Fruit fly (Drosophila melanogaster) whole organism, embryonic: ENCODE measurements around the gene CG17109.

Experiments used
- Atf3 ChIP-seq: fragments of 200-800 bp; sonication (Bioruptor generic); optimal IDR thresholded peaks from 3 replicates; lab custom pipeline; 2016; ENCODE audit warnings: missing biosample characterization, missing genetic modification characterization
- CG11504 ChIP-seq: fragments of 200-800 bp; sonication (Bioruptor generic); optimal IDR thresholded peaks from 3 replicates; lab custom pipeline; 2019; ENCODE audit warnings: missing biosample characterization, mild to moderate bottlenecking, missing genetic modification characterization, moderate library complexity
- CG12769 ChIP-seq: fragments of 200-800 bp; sonication (Bioruptor generic); optimal IDR thresholded peaks from 2 replicates; lab custom pipeline; 2019; ENCODE audit warnings: missing biosample characterization, mild to moderate bottlenecking, missing genetic modification characterization, moderate library complexity
- CG2712 ChIP-seq: fragments of 200-800 bp; optimal IDR thresholded peaks from 3 replicates; lab custom pipeline; 2019; ENCODE audit warnings: missing biosample characterization, mild to moderate bottlenecking, missing genetic modification characterization, moderate library complexity
- CG8478 ChIP-seq: fragments of >200 bp; optimal IDR thresholded peaks from 2 replicates; lab custom pipeline; 2018
- Chrac-16 ChIP-seq: fragments of 200-800 bp; sonication (Bioruptor generic); optimal IDR thresholded peaks from 3 replicates; lab custom pipeline; 2016; ENCODE audit warnings: missing biosample characterization, missing genetic modification characterization
- D19A ChIP-seq: fragments of 200-800 bp; optimal IDR thresholded peaks from 3 replicates; lab custom pipeline; 2019; ENCODE audit warnings: missing biosample characterization, mild to moderate bottlenecking, missing genetic modification characterization, moderate library complexity
- Deaf1 ChIP-seq: fragments of 200-800 bp; optimal IDR thresholded peaks from 3 replicates; lab custom pipeline; 2019; ENCODE audit warnings: missing biosample characterization, mild to moderate bottlenecking, missing genetic modification characterization, moderate library complexity
- Dll ChIP-seq: fragments of 200-800 bp; sonication (Bioruptor generic); IDR thresholded peaks from 4 replicates; pipeline ENCODE4 v1.3.6; 2022; ENCODE audit warnings: missing biosample characterization, missing genetic modification characterization; ENCODE audit not compliant: partially characterized antibody
- Drgx ChIP-seq: fragments of 200-800 bp; sonication (Bioruptor generic); IDR thresholded peaks from 2 replicates; pipeline ENCODE4 v1.3.6; 2022; ENCODE audit warnings: missing biosample characterization, missing genetic modification characterization
- E2f1 ChIP-seq: fragments of 200-800 bp; sonication (Bioruptor generic); IDR thresholded peaks from 2 replicates; pipeline ENCODE4 v1.3.6; 2022; ENCODE audit warnings: missing biosample characterization, missing genetic modification characterization
- Fer3 ChIP-seq: fragments of 200-800 bp; sonication (Bioruptor generic); optimal IDR thresholded peaks from 2 replicates; lab custom pipeline; 2018; ENCODE audit warnings: missing biosample characterization, mild to moderate bottlenecking, missing genetic modification characterization, moderate library complexity
- Med ChIP-seq: fragments of 200-800 bp; sonication (Bioruptor generic); peaks from one replicate; lab custom pipeline; 2016; ENCODE audit warnings: missing biosample characterization, missing genetic modification characterization, mild to moderate bottlenecking, inconsistent platforms, moderate library complexity
- Neu2 ChIP-seq: fragments of 200-800 bp; sonication (Bioruptor generic); optimal IDR thresholded peaks from 3 replicates; lab custom pipeline; 2016; ENCODE audit warnings: missing biosample characterization, missing genetic modification characterization, borderline replicate concordance
- Nf-YC ChIP-seq: fragments of 200-800 bp; optimal IDR thresholded peaks from 3 replicates; lab custom pipeline; 2019; ENCODE audit warnings: missing biosample characterization, mild to moderate bottlenecking, missing genetic modification characterization, moderate library complexity
- Pdp1 ChIP-seq, 2 experiments: fragments of 200-800 bp; sonication (Bioruptor generic); optimal IDR thresholded peaks; 3 replicates each; lab custom pipeline; 2016; ENCODE audit warnings: missing biosample characterization in 2 of 2, missing genetic modification characterization in 2 of 2, mild to moderate bottlenecking in 1 of 2, moderate library complexity in 1 of 2
- Xbp1 ChIP-seq: fragments of 200-800 bp; sonication (Bioruptor generic); optimal IDR thresholded peaks from 3 replicates; lab custom pipeline; 2016; ENCODE audit warnings: missing biosample characterization, mild to moderate bottlenecking, missing genetic modification characterization
- bigmax ChIP-seq: fragments of 200-800 bp; sonication (Bioruptor generic); optimal IDR thresholded peaks from 2 replicates; lab custom pipeline; 2018; ENCODE audit warnings: missing biosample characterization, mild to moderate bottlenecking, missing genetic modification characterization
- gem ChIP-seq: fragments of 200-800 bp; sonication (Bioruptor generic); optimal IDR thresholded peaks from 2 replicates; lab custom pipeline; 2019; ENCODE audit warnings: missing biosample characterization, mild to moderate bottlenecking, missing genetic modification characterization, moderate library complexity
- hkb ChIP-seq, 2 experiments: fragments of 200-800 bp in 1 of 2; fragments of >200 bp in 1 of 2; sonication (Bioruptor generic) in 1 of 2; IDR thresholded peaks in 1 of 2; optimal IDR thresholded peaks in 1 of 2; 2 replicates each; pipeline versions ENCODE4 v1.3.6 to Lab custom; 2017 to 2022; ENCODE audit warnings: missing biosample characterization in 1 of 2, missing genetic modification characterization in 1 of 2
- ind ChIP-seq: fragments of 200-800 bp; sonication (Bioruptor generic); optimal IDR thresholded peaks from 3 replicates; lab custom pipeline; 2016; ENCODE audit warnings: missing biosample characterization, missing genetic modification characterization
- prd ChIP-seq, 3 experiments: fragments of >200 bp in 2 of 3; fragments of 200-800 bp in 1 of 3; sonication (Bioruptor generic) in 1 of 3; optimal IDR thresholded peaks in 2 of 3; IDR thresholded peaks in 1 of 3; 2 replicates in 2 of 3; 3 replicates in 1 of 3; pipeline versions ENCODE4 v1.3.6 to Lab custom; 2017 to 2022; ENCODE audit warnings: missing biosample characterization in 1 of 3, missing genetic modification characterization in 1 of 3
- row ChIP-seq: fragments of 200-800 bp; sonication (Bioruptor generic); IDR thresholded peaks from 3 replicates; pipeline ENCODE4 v1.3.6; 2022; ENCODE audit warnings: missing biosample characterization, missing genetic modification characterization
- sd ChIP-seq: fragments of 200-800 bp; sonication (Bioruptor generic); optimal IDR thresholded peaks from 3 replicates; lab custom pipeline; 2018; ENCODE audit warnings: missing biosample characterization, mild to moderate bottlenecking, missing genetic modification characterization, moderate library complexity
- sens ChIP-seq: fragments of 200-800 bp; sonication (Bioruptor generic); peaks from one replicate; lab custom pipeline; 2016; ENCODE audit warnings: missing biosample characterization, missing genetic modification characterization
- tll ChIP-seq, 2 experiments: fragments of 200-800 bp in 1 of 2; fragments of >200 bp in 1 of 2; sonication (Bioruptor generic) in 1 of 2; optimal IDR thresholded peaks; 2 replicates each; lab custom pipeline; 2017 to 2019; ENCODE audit warnings: missing biosample characterization in 2 of 2, missing genetic modification characterization in 2 of 2, mild to moderate bottlenecking in 1 of 2, moderate library complexity in 1 of 2
- zen ChIP-seq: fragments of 200-800 bp; sonication (Bioruptor generic); optimal IDR thresholded peaks from 3 replicates; lab custom pipeline; 2018; ENCODE audit warnings: missing biosample characterization, mild to moderate bottlenecking, missing genetic modification characterization, moderate library complexity

CG17109 gene

DNA sequence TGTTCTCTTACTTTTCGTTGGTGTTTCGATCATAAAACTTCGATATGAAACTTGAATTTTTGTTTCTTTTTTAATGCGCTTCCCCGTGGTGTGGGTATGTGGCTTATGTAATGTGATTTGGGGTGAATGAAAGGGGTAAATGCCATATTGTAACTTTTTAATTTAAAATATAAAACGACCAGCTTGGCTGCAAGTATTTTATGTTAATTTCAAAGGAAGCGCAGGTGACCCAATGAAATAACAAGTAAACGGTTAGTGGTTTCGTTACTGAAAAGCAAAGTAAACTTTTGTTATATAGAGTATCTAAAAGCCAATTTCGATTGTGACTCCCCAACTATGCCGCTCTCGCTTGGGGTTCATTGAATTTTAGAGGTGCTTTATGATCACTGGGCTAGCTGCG is 49.2 kb downstream of the CG17109 start:
- no peak for TF ChIP-seq Xbp1 (GFP tag; lab: Kevin White, UChicago)
- TF ChIP-seq sd (tag; lab: Kevin White, UChicago) = peak; percentile 2
- peak; percentile 51; the same call in 1 of the 3 replicates for TF ChIP-seq row
- TF ChIP-seq hkb (optimal IDR thresholded peaks at IDR 0.05; lab: Kevin White, UChicago) = no peak
- TF ChIP-seq hkb (GFP tag; IDR thresholded peaks at IDR 0.05; lab: Robert Waterston, UW) = no peak
- peak; percentile 64 for TF ChIP-seq Med (GFP tag; lab: Kevin White, UChicago)
- no peak for TF ChIP-seq prd (optimal IDR thresholded peaks at IDR 0.05; lab: Kevin White, UChicago)
- TF ChIP-seq prd (GFP tag; IDR thresholded peaks at IDR 0.05; lab: Robert Waterston, UW) = peak; percentile 26; the same call in 1 of the 3 replicates
- TF ChIP-seq CG12769 (tag; lab: Kevin White, UChicago) = no peak
- peak in 1 of 2 experiments; percentile 29 for TF ChIP-seq Pdp1 (GFP tag; optimal IDR thresholded peaks at IDR 0.05; lab: Kevin White, UChicago)
- TF ChIP-seq CG2712 (tag; lab: Kevin White, UChicago) = peak; percentile 29
- no peak for TF ChIP-seq CG8478 (lab: Kevin White, UChicago)
- peak; percentile 66 for TF ChIP-seq sens
- TF ChIP-seq ind (GFP tag; lab: Kevin White, UChicago) = no peak
- TF ChIP-seq CG11504 = peak; percentile 20
- TF ChIP-seq Fer3 (tag; lab: Kevin White, UChicago) = no peak
- TF ChIP-seq gem = peak; percentile 5
- TF ChIP-seq E2f1 (GFP tag; lab: Robert Waterston, UW) = peak; percentile 14; the same call in 1 of the 2 replicates
- peak; percentile 52 for TF ChIP-seq D19A (tag; lab: Kevin White, UChicago)
- TF ChIP-seq Dll (GFP tag; lab: Robert Waterston, UW) = no peak
- TF ChIP-seq Drgx (GFP tag; lab: Robert Waterston, UW) = 0 out of 2 replicates have a peak, but pooled peaks have one; percentile 23
- no peak for TF ChIP-seq bigmax (GFP tag; lab: Kevin White, UChicago)

DNA sequence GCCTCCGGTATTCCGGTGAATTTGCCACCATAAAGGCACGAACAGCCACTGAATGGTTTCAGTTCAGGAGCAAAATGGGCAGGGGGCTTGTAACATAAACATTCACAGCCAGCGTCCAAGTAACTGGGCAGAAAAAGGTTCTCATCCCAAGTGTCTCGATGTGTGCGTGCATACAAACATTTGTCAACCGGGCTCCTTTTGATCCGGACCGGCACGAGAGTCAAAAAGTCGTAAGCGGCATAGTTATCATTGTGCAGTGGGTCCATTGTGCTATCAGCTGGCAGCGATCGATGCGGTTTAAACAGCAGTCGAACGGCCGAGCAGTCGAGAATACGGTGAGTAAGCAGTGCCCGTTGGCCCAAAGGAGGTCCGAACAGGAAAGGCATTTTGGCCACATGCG is 50.2 kb downstream of the CG17109 start:
- TF ChIP-seq Deaf1 (tag; lab: Kevin White, UChicago) (no peak), tll (GFP tag; optimal IDR thresholded peaks at IDR 0.05; lab: Kevin White, UChicago) (peak in 1 of 2 experiments; percentile 0), zen (tag; lab: Kevin White, UChicago) (peak; percentile 33), Atf3 (GFP tag; lab: Kevin White, UChicago) (no peak), Chrac-16 (GFP tag; lab: Kevin White, UChicago) (no peak), Neu2 (GFP tag; lab: Kevin White, UChicago) (peak; percentile 94), Nf-YC (tag; lab: Kevin White, UChicago) (no peak)
